Fruit fly (Drosophila melanogaster) whole organism, embryonic: Measurements from ENCODE around the gene Ser12.
A peak's percentile ranks its signal among the peaks of the same experiment; 100 is the strongest.

Source experiments
- Ada2b ChIP-seq: fragments of 200-800 bp; sonication (Bioruptor generic); IDR thresholded peaks from 2 replicates; pipeline ENCODE4 v1.3.6; 2022; ENCODE audit warnings: missing biosample characterization, missing genetic modification characterization
- Aef1 ChIP-seq: fragments of 200-800 bp; sonication (Bioruptor generic); IDR thresholded peaks from 3 replicates; pipeline ENCODE4 v1.3.6; 2022; ENCODE audit warnings: missing biosample characterization, missing genetic modification characterization
- Bteb2 ChIP-seq: fragments of 200-800 bp; sonication (Bioruptor generic); optimal IDR thresholded peaks from 2 replicates; lab custom pipeline; 2016; ENCODE audit warnings: missing biosample characterization, missing genetic modification characterization
- CG11247 ChIP-seq: fragments of 200-800 bp; sonication (Bioruptor generic); IDR thresholded peaks from 2 replicates; pipeline ENCODE4 v1.3.6; 2022; ENCODE audit warnings: missing biosample characterization, missing genetic modification characterization
- CG11398 ChIP-seq: fragments of 200-800 bp; sonication (Bioruptor generic); optimal IDR thresholded peaks from 2 replicates; lab custom pipeline; 2016; ENCODE audit warnings: missing biosample characterization, missing genetic modification characterization
- CG15011 ChIP-seq: fragments of 200-800 bp; sonication (Bioruptor generic); optimal IDR thresholded peaks from 3 replicates; lab custom pipeline; 2018; ENCODE audit warnings: missing biosample characterization, mild to moderate bottlenecking, missing genetic modification characterization
- CG18764 ChIP-seq: fragments of 200-800 bp; sonication (Bioruptor generic); optimal IDR thresholded peaks from 3 replicates; lab custom pipeline; 2016; ENCODE audit warnings: missing biosample characterization, missing genetic modification characterization
- CG2712 ChIP-seq: fragments of 200-800 bp; optimal IDR thresholded peaks from 3 replicates; lab custom pipeline; 2019; ENCODE audit warnings: missing biosample characterization, mild to moderate bottlenecking, missing genetic modification characterization, moderate library complexity
- CG2889 ChIP-seq: fragments of 200-800 bp; sonication (Bioruptor generic); IDR thresholded peaks from 3 replicates; pipeline ENCODE4 v1.3.6; 2022; ENCODE audit warnings: missing biosample characterization, missing genetic modification characterization
- CG4360 ChIP-seq: fragments of 200-800 bp; sonication (Bioruptor generic); IDR thresholded peaks from 2 replicates; pipeline ENCODE4 v1.3.6; 2022; ENCODE audit warnings: missing biosample characterization, missing genetic modification characterization
- CG4404 ChIP-seq: fragments of 200-800 bp; sonication (Bioruptor generic); IDR thresholded peaks from 2 replicates; pipeline ENCODE4 v1.3.6; 2022; ENCODE audit warnings: missing biosample characterization, missing genetic modification characterization
- CG5245 ChIP-seq: fragments of 200-800 bp; sonication (Bioruptor generic); optimal IDR thresholded peaks from 3 replicates; lab custom pipeline; 2016; ENCODE audit warnings: missing biosample characterization, missing genetic modification characterization
- CG5953 ChIP-seq: fragments of 200-800 bp; sonication (Bioruptor generic); IDR thresholded peaks from 2 replicates; pipeline ENCODE4 v1.3.6; 2022; ENCODE audit warnings: missing biosample characterization, missing genetic modification characterization
- CG6689 ChIP-seq: fragments of 200-800 bp; sonication (Bioruptor generic); IDR thresholded peaks from 2 replicates; pipeline ENCODE4 v1.3.6; 2022; ENCODE audit warnings: missing biosample characterization, missing genetic modification characterization
- CG7556 ChIP-seq: fragments of 200-800 bp; sonication (Bioruptor generic); optimal IDR thresholded peaks from 2 replicates; lab custom pipeline; 2017; ENCODE audit warnings: missing biosample characterization, mild to moderate bottlenecking, missing genetic modification characterization
- CG7839 ChIP-seq: fragments of 200-800 bp; sonication (Bioruptor generic); optimal IDR thresholded peaks from 3 replicates; lab custom pipeline; 2018; ENCODE audit warnings: missing biosample characterization, mild to moderate bottlenecking, missing genetic modification characterization, moderate library complexity
- CG8290 ChIP-seq, 3 experiments: fragments of 200-800 bp; sonication (Bioruptor generic); optimal IDR thresholded peaks; 2 replicates each; lab custom pipeline; 2016 to 2019; ENCODE audit warnings: missing biosample characterization in 3 of 3, missing genetic modification characterization in 3 of 3, mild to moderate bottlenecking in 2 of 3, moderate library complexity in 1 of 3
- CG8924 ChIP-seq: fragments of 200-800 bp; optimal IDR thresholded peaks from 3 replicates; lab custom pipeline; 2019; ENCODE audit warnings: missing biosample characterization, mild to moderate bottlenecking, missing genetic modification characterization, moderate library complexity
- CkIIα-i1 ChIP-seq: fragments of 200-800 bp; sonication (Bioruptor generic); IDR thresholded peaks from 2 replicates; pipeline ENCODE4 v1.3.6; 2022; ENCODE audit warnings: missing biosample characterization, missing genetic modification characterization
- Dbx ChIP-seq: fragments of 200-800 bp; sonication (Bioruptor generic); IDR thresholded peaks from 3 replicates; pipeline ENCODE4 v1.3.6; 2022; ENCODE audit warnings: missing biosample characterization, missing genetic modification characterization
- Doc3 ChIP-seq: fragments of 200-800 bp; sonication (Bioruptor generic); IDR thresholded peaks from 3 replicates; pipeline ENCODE4 v1.3.6; 2022; ENCODE audit warnings: missing biosample characterization, missing genetic modification characterization; ENCODE audit not compliant: partially characterized antibody
- Dp ChIP-seq: fragments of 200-800 bp; sonication (Bioruptor generic); optimal IDR thresholded peaks from 2 replicates; lab custom pipeline; 2018; ENCODE audit warnings: missing biosample characterization, mild to moderate bottlenecking, missing genetic modification characterization, moderate library complexity
- Hr78 ChIP-seq, 2 experiments: fragments of 200-800 bp in 1 of 2; fragments of >200 bp in 1 of 2; sonication (Bioruptor generic) in 1 of 2; optimal IDR thresholded peaks; 2 replicates each; lab custom pipeline; 2017 to 2019; ENCODE audit warnings: missing biosample characterization in 2 of 2, missing genetic modification characterization in 2 of 2, mild to moderate bottlenecking in 1 of 2, moderate library complexity in 1 of 2
- Lhr ChIP-seq: fragments of 200-800 bp; sonication (Bioruptor generic); optimal IDR thresholded peaks from 3 replicates; lab custom pipeline; 2017; ENCODE audit warnings: mild to moderate bottlenecking, missing biosample characterization, missing genetic modification reagents, missing genetic modification characterization
- Mad ChIP-seq: fragments of 200-800 bp; sonication (Bioruptor generic); optimal IDR thresholded peaks from 2 replicates; lab custom pipeline; 2016; ENCODE audit warnings: missing biosample characterization, missing genetic modification characterization
- NFAT ChIP-seq: fragments of 200-800 bp; sonication (Bioruptor generic); IDR thresholded peaks from 2 replicates; pipeline ENCODE4 v1.3.6; 2022; ENCODE audit warnings: missing biosample characterization, missing genetic modification characterization
- Six4 ChIP-seq: fragments of 200-800 bp; sonication (Bioruptor generic); optimal IDR thresholded peaks from 2 replicates; lab custom pipeline; 2016; ENCODE audit warnings: missing biosample characterization, missing genetic modification characterization
- Sox100B ChIP-seq: fragments of 200-800 bp; sonication (Bioruptor generic); optimal IDR thresholded peaks from 3 replicates; lab custom pipeline; 2018; ENCODE audit warnings: missing biosample characterization, mild to moderate bottlenecking, missing genetic modification characterization
- Vsx1 ChIP-seq: fragments of 200-800 bp; sonication (Bioruptor generic); optimal IDR thresholded peaks from 2 replicates; lab custom pipeline; 2017; ENCODE audit warnings: missing biosample characterization, mild to moderate bottlenecking, missing genetic modification characterization, missing genetic modification reagents
- YL-1 ChIP-seq: fragments of 200-800 bp; sonication (Bioruptor generic); optimal IDR thresholded peaks from 3 replicates; lab custom pipeline; 2017; ENCODE audit warnings: missing biosample characterization, mild to moderate bottlenecking, missing genetic modification characterization
- ab ChIP-seq: fragments of 200-800 bp; sonication (Bioruptor generic); optimal IDR thresholded peaks from 2 replicates; lab custom pipeline; 2016; ENCODE audit warnings: missing biosample characterization, missing genetic modification characterization
- ase ChIP-seq: fragments of 200-800 bp; sonication (Bioruptor generic); IDR thresholded peaks from 3 replicates; pipeline ENCODE4 v1.3.6; 2022; ENCODE audit warnings: missing biosample characterization, missing genetic modification characterization
- cato ChIP-seq: fragments of 200-800 bp; sonication (Bioruptor generic); optimal IDR thresholded peaks from 2 replicates; lab custom pipeline; 2016; ENCODE audit warnings: missing biosample characterization, missing genetic modification characterization, borderline replicate concordance
- grn ChIP-seq: fragments of 200-800 bp; sonication (Bioruptor generic); optimal IDR thresholded peaks from 3 replicates; lab custom pipeline; 2017; ENCODE audit warnings: missing biosample characterization, missing genetic modification characterization
- h ChIP-seq: fragments of >200 bp; optimal IDR thresholded peaks from 2 replicates; lab custom pipeline; 2017
- jumu ChIP-seq: fragments of 200-800 bp; sonication (Bioruptor generic); optimal IDR thresholded peaks from 3 replicates; lab custom pipeline; 2016; ENCODE audit warnings: missing biosample characterization, missing genetic modification characterization
- nerfin-2 ChIP-seq: fragments of 200-800 bp; sonication (Bioruptor generic); IDR thresholded peaks from 2 replicates; pipeline ENCODE4 v1.3.6; 2022; ENCODE audit warnings: missing biosample characterization, missing genetic modification characterization; ENCODE audit not compliant: partially characterized antibody
- p53 ChIP-seq: fragments of 200-800 bp; sonication (Bioruptor generic); optimal IDR thresholded peaks from 2 replicates; lab custom pipeline; 2016; ENCODE audit warnings: missing biosample characterization, missing genetic modification characterization
- psq ChIP-seq: fragments of 200-800 bp; sonication (Bioruptor generic); optimal IDR thresholded peaks from 2 replicates; lab custom pipeline; 2017; ENCODE audit warnings: missing biosample characterization, missing genetic modification characterization
- rib ChIP-seq: fragments of 200-800 bp; sonication (Bioruptor generic); IDR thresholded peaks from 2 replicates; pipeline ENCODE4 v1.3.6; 2022; ENCODE audit warnings: missing biosample characterization, missing genetic modification characterization
- shn ChIP-seq: fragments of 200-800 bp; sonication (Bioruptor generic); optimal IDR thresholded peaks from 3 replicates; lab custom pipeline; 2016; ENCODE audit warnings: missing biosample characterization, missing genetic modification characterization
- slbo ChIP-seq: fragments of 200-800 bp; sonication (Bioruptor generic); IDR thresholded peaks from 2 replicates; pipeline ENCODE4 v1.3.6; 2022; ENCODE audit warnings: missing biosample characterization, missing genetic modification characterization
- so ChIP-seq: fragments of 200-800 bp; sonication (Bioruptor generic); IDR thresholded peaks from 3 replicates; pipeline ENCODE4 v1.3.6; 2022; ENCODE audit warnings: missing biosample characterization, missing genetic modification characterization
- sr ChIP-seq: fragments of 200-800 bp; sonication (Bioruptor generic); IDR thresholded peaks from 3 replicates; pipeline ENCODE4 v1.3.6; 2022; ENCODE audit warnings: missing biosample characterization, missing genetic modification characterization
- stwl ChIP-seq: fragments of 200-800 bp; sonication (Bioruptor generic); optimal IDR thresholded peaks from 3 replicates; lab custom pipeline; 2018; ENCODE audit warnings: missing biosample characterization, mild to moderate bottlenecking, missing genetic modification characterization, moderate library complexity
- tin ChIP-seq: fragments of 200-800 bp; sonication (Bioruptor generic); optimal IDR thresholded peaks from 3 replicates; lab custom pipeline; 2016; ENCODE audit warnings: missing biosample characterization, missing genetic modification characterization
- vfl ChIP-seq: fragments of 200-800 bp; sonication (Bioruptor generic); optimal IDR thresholded peaks from 2 replicates; lab custom pipeline; 2016; ENCODE audit warnings: missing biosample characterization, missing genetic modification characterization
- wor ChIP-seq: fragments of 200-800 bp; sonication (Bioruptor generic); IDR thresholded peaks from 2 replicates; pipeline ENCODE4 v1.3.6; 2022; ENCODE audit warnings: missing biosample characterization, missing genetic modification characterization
- zen ChIP-seq: fragments of 200-800 bp; sonication (Bioruptor generic); optimal IDR thresholded peaks from 3 replicates; lab custom pipeline; 2018; ENCODE audit warnings: missing biosample characterization, mild to moderate bottlenecking, missing genetic modification characterization, moderate library complexity

The Ser12 gene

DNA sequence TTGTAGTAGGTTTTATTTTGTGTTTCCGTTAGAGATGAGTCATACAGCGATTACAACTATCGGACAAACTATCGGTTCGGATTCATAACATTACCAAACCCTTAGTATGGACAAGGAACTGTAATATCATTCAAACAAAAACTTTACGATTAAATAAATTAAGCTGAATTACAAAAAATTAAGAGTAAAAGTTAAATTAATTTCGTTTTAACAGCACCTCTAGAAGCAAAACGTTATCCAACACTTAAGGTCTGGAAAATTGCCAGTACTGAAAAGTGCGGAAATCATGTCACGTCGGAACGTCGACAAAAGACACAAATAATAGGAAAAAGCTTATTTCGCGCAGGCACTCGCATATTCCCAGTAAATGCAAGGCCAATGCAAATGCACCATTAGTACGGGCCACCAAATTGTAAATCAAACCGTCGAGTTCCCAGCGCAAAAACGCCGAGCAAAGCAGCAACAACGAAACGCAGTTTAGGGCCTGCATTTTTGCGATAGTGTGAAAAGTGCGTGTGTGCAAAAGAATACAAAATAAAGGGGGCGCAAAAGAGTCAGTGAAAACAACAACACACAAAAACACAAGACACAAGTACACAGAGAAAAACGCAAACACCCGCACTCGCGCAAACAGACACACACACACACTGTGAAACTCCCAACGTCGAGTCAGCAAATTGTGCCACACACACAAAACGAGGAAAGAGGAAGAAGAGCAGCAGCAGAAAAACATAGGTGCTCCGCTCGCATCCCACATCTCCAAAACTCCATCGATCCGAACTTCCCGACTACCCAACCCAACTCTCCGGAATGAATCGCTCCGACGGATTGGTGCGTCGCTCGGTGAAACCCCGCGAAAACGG is 24.6 kb downstream of the Ser12 start, which contains the start of the genes CG15387 and sau (continued):
- peak; percentile 92 for TF ChIP-seq CG8290 (GFP tag; optimal IDR thresholded peaks at IDR 0.05; lab: Kevin White, UChicago)
- peak; percentile 70 to 88 for TF ChIP-seq CG8290 (tag; optimal IDR thresholded peaks at IDR 0.05; lab: Kevin White, UChicago)
- peak; percentile 84 for TF ChIP-seq Dbx
- TF ChIP-seq NFAT (GFP tag; lab: Robert Waterston, UW), result no peak; the same call in none of the 2 replicates
- peak; percentile 76 for TF ChIP-seq cato
- TF ChIP-seq Bteb2 (GFP tag; lab: Kevin White, UChicago), result peak; percentile 91
- TF ChIP-seq ab, result no peak
- TF ChIP-seq jumu (GFP tag; lab: Kevin White, UChicago), result peak; percentile 84
- peak; percentile 79 for TF ChIP-seq CG5953 (GFP tag; lab: Robert Waterston, UW)
- peak; percentile 71 for TF ChIP-seq CG5245 (GFP tag; lab: Kevin White, UChicago)
- peak; percentile 89 for TF ChIP-seq CG2712 (tag; lab: Kevin White, UChicago)
- TF ChIP-seq CG6689 (GFP tag; lab: Robert Waterston, UW), result peak; percentile 83
- TF ChIP-seq CG4404 (GFP tag; lab: Robert Waterston, UW), result peak; percentile 79
- peak; percentile 74 for TF ChIP-seq p53 (GFP tag; lab: Kevin White, UChicago)
- peak; percentile 85 for TF ChIP-seq nerfin-2 (GFP tag; lab: Robert Waterston, UW)
- peak; percentile 83 for TF ChIP-seq zen (tag; lab: Kevin White, UChicago)
- TF ChIP-seq CG8924, result peak; percentile 85
- peak; percentile 86 for TF ChIP-seq vfl (GFP tag; lab: Kevin White, UChicago)
- peak; percentile 16 for TF ChIP-seq Dp (GFP tag; lab: Kevin White, UChicago)
- TF ChIP-seq Doc3 (GFP tag; lab: Robert Waterston, UW), result peak; percentile 97
- peak; percentile 79 for TF ChIP-seq Aef1 (GFP tag; lab: Robert Waterston, UW)
- peak; percentile 51 for TF ChIP-seq CG11398 (GFP tag; lab: Kevin White, UChicago)
- peak; percentile 73 for TF ChIP-seq CG15011 (GFP tag; lab: Kevin White, UChicago)
- peak; percentile 93 for TF ChIP-seq shn (GFP tag; lab: Kevin White, UChicago)
- TF ChIP-seq CkIIα-i1 (GFP tag; lab: Robert Waterston, UW), result no peak
- peak in 1 of 2 experiments; percentile 51 for TF ChIP-seq Hr78 (GFP tag; optimal IDR thresholded peaks at IDR 0.05; lab: Kevin White, UChicago)
- peak; percentile 90 for TF ChIP-seq tin (GFP tag; lab: Kevin White, UChicago)
- TF ChIP-seq CG2889, result peak; percentile 79
- peak; percentile 64 for TF ChIP-seq wor
- peak; percentile 78 for TF ChIP-seq CG11247 (GFP tag; lab: Robert Waterston, UW)
- peak; percentile 71 for TF ChIP-seq psq
- TF ChIP-seq h, result no peak
- peak; percentile 75 for TF ChIP-seq rib (GFP tag; lab: Robert Waterston, UW)
- peak; percentile 89 for TF ChIP-seq slbo (GFP tag; lab: Robert Waterston, UW)
- peak; percentile 85 for TF ChIP-seq CG7839 (tag; lab: Kevin White, UChicago)
- TF ChIP-seq Six4, result peak; percentile 81
- peak; percentile 73 for TF ChIP-seq CG18764 (GFP tag; lab: Kevin White, UChicago)
- peak; percentile 38 for TF ChIP-seq CG4360 (GFP tag; lab: Robert Waterston, UW)
- peak; percentile 76 for TF ChIP-seq Vsx1
- TF ChIP-seq ase (GFP tag; lab: Robert Waterston, UW), result peak; percentile 68; the same call in 2 of the 3 replicates
- TF ChIP-seq YL-1 (GFP tag; lab: Kevin White, UChicago), result peak; percentile 29
- TF ChIP-seq stwl (tag; lab: Kevin White, UChicago), result peak; percentile 93
- peak; percentile 82 for TF ChIP-seq so (GFP tag; lab: Robert Waterston, UW)
- peak; percentile 76 for TF ChIP-seq Lhr (GFP tag; lab: Kevin White, UChicago)
- TF ChIP-seq sr (GFP tag; lab: Robert Waterston, UW), result no peak
- TF ChIP-seq CG7556, result peak; percentile 83
- TF ChIP-seq Ada2b, result peak; percentile 66
- peak; percentile 88 for TF ChIP-seq Mad (GFP tag; lab: Kevin White, UChicago)
- TF ChIP-seq Sox100B (GFP tag; lab: Kevin White, UChicago), result peak; percentile 88
- TF ChIP-seq grn (GFP tag; lab: Kevin White, UChicago), result peak; percentile 34
